Worm (Caenorhabditis elegans) whole organism, late embryonic: Measurements from ENCODE around the gene F41H8.1.

Source experiments
- C08G9.2 ChIP-seq: sonication (generic microtip); optimal IDR thresholded peaks from 2 replicates; lab custom pipeline; 2016; ENCODE audit warnings: mild to moderate bottlenecking, missing genetic modification characterization, moderate library complexity, missing compliant biosample characterization
- K02D7.2 ChIP-seq: sonication (generic microtip); optimal IDR thresholded peaks from 2 replicates; lab custom pipeline; 2017; ENCODE audit warnings: mild to moderate bottlenecking, missing genetic modification characterization, missing compliant biosample characterization
- K09A11.1 ChIP-seq: sonication (generic microtip); optimal IDR thresholded peaks from 2 replicates; lab custom pipeline; 2017; ENCODE audit warnings: antibody characterized with exemption, mild to moderate bottlenecking, missing genetic modification characterization, missing compliant biosample characterization; ENCODE audit not compliant: insufficient read depth
- Y22D7AL.16 ChIP-seq: sonication (generic microtip); optimal IDR thresholded peaks from 2 replicates; lab custom pipeline; 2016; ENCODE audit warnings: missing genetic modification characterization, missing compliant biosample characterization
- ahr-1 ChIP-seq: sonication (generic microtip); optimal IDR thresholded peaks from 2 replicates; lab custom pipeline; 2016; ENCODE audit warnings: missing genetic modification characterization, missing compliant biosample characterization
- ama-1 ChIP-seq: fragments of 150-350 bp; optimal IDR thresholded peaks from 2 replicates; lab custom pipeline; 2014
- ceh-14 ChIP-seq: sonication (generic microtip); optimal IDR thresholded peaks from 2 replicates; lab custom pipeline; 2016; ENCODE audit warnings: missing genotype, missing genetic modification characterization, missing compliant biosample characterization
- ceh-19 ChIP-seq: fragments of 200-800 bp; sonication (Bioruptor generic); optimal IDR thresholded peaks from 2 replicates; lab custom pipeline; 2018; ENCODE audit warnings: mild to moderate bottlenecking, missing genetic modification characterization, missing compliant biosample characterization
- ceh-22 ChIP-seq: sonication (generic microtip); optimal IDR thresholded peaks from 2 replicates; lab custom pipeline; 2017; ENCODE audit warnings: missing biosample characterization, missing genetic modification characterization
- ceh-24 ChIP-seq: sonication (generic microtip); optimal IDR thresholded peaks from 2 replicates; lab custom pipeline; 2016; ENCODE audit warnings: mild to moderate bottlenecking, missing genetic modification characterization, missing compliant biosample characterization
- ceh-31 ChIP-seq: sonication (generic microtip); optimal IDR thresholded peaks from 2 replicates; lab custom pipeline; 2016; ENCODE audit warnings: missing genetic modification characterization, missing compliant biosample characterization
- ceh-34 ChIP-seq: sonication (generic microtip); optimal IDR thresholded peaks from 2 replicates; lab custom pipeline; 2016; ENCODE audit warnings: mild to moderate bottlenecking, missing genetic modification characterization, missing compliant biosample characterization
- che-1 ChIP-seq: sonication (generic microtip); optimal IDR thresholded peaks from 2 replicates; lab custom pipeline; 2016; ENCODE audit warnings: mild to moderate bottlenecking, missing genetic modification characterization, missing compliant biosample characterization
- dve-1 ChIP-seq: sonication (generic microtip); optimal IDR thresholded peaks from 2 replicates; lab custom pipeline; 2017; ENCODE audit warnings: antibody characterized with exemption, mild to moderate bottlenecking, missing genetic modification characterization, missing compliant biosample characterization
- elt-4 ChIP-seq: sonication (generic microtip); optimal IDR thresholded peaks from 2 replicates; lab custom pipeline; 2016; ENCODE audit warnings: missing genetic modification characterization, missing compliant biosample characterization
- ets-4 ChIP-seq: sonication (generic microtip); optimal IDR thresholded peaks from 2 replicates; lab custom pipeline; 2016; ENCODE audit warnings: missing genetic modification characterization, missing compliant biosample characterization
- fax-1 ChIP-seq: sonication (generic microtip); optimal IDR thresholded peaks from 2 replicates; lab custom pipeline; 2016; ENCODE audit warnings: missing genotype, missing genetic modification characterization, missing compliant biosample characterization
- fkh-10 ChIP-seq: fragments of 150-350 bp; optimal IDR thresholded peaks from 2 replicates; lab custom pipeline; 2014; ENCODE audit warnings: missing biosample characterization, missing genetic modification reagents, missing genetic modification characterization
- fkh-6 ChIP-seq: sonication (generic microtip); optimal IDR thresholded peaks from 2 replicates; lab custom pipeline; 2016; ENCODE audit warnings: missing genetic modification characterization, missing compliant biosample characterization
- hlh-30 ChIP-seq: sonication (generic microtip); optimal IDR thresholded peaks from 2 replicates; lab custom pipeline; 2017; ENCODE audit warnings: antibody characterized with exemption, missing genetic modification characterization, missing compliant biosample characterization; ENCODE audit not compliant: insufficient read depth
- hlh-6 ChIP-seq: sonication (generic microtip); optimal IDR thresholded peaks from 2 replicates; lab custom pipeline; 2016; ENCODE audit warnings: missing genotype, missing genetic modification characterization, missing compliant biosample characterization
- hlh-8 ChIP-seq: sonication (generic microtip); optimal IDR thresholded peaks from 2 replicates; lab custom pipeline; 2016; ENCODE audit warnings: missing genotype, missing genetic modification characterization, missing compliant biosample characterization
- madf-2 ChIP-seq: sonication (generic microtip); optimal IDR thresholded peaks from 2 replicates; lab custom pipeline; 2017; ENCODE audit warnings: missing genetic modification characterization, missing compliant biosample characterization
- nfya-1 ChIP-seq: sonication (generic microtip); optimal IDR thresholded peaks from 2 replicates; lab custom pipeline; 2017; ENCODE audit warnings: missing genetic modification characterization, mild to moderate bottlenecking, missing compliant biosample characterization, antibody characterized with exemption, moderate library complexity
- nhr-11 ChIP-seq: fragments of 150-350 bp; optimal IDR thresholded peaks from 2 replicates; lab custom pipeline; 2014; ENCODE audit warnings: missing biosample characterization, missing genetic modification characterization
- pag-3 ChIP-seq: sonication (generic microtip); optimal IDR thresholded peaks from 2 replicates; lab custom pipeline; 2016; ENCODE audit warnings: missing compliant biosample characterization, missing genetic modification characterization, borderline replicate concordance
- pax-1 ChIP-seq: fragments of 150-350 bp; optimal IDR thresholded peaks from 2 replicates; lab custom pipeline; 2014; ENCODE audit warnings: missing biosample characterization, missing genetic modification characterization
- pha-2 ChIP-seq: sonication (generic microtip); optimal IDR thresholded peaks from 2 replicates; lab custom pipeline; 2017; ENCODE audit warnings: mild to moderate bottlenecking, missing genetic modification characterization, missing compliant biosample characterization
- pqm-1 ChIP-seq: sonication (generic microtip); optimal IDR thresholded peaks from 2 replicates; lab custom pipeline; 2016; ENCODE audit warnings: missing genetic modification characterization, missing compliant biosample characterization
- sox-2 ChIP-seq: fragments of 200-800 bp; sonication (Bioruptor generic); IDR thresholded peaks from 2 replicates; pipeline ENCODE4 v1.3.6; 2022; ENCODE audit warnings: missing genetic modification reagents, missing genetic modification characterization, missing compliant biosample characterization
- sox-4 ChIP-seq: sonication (generic microtip); optimal IDR thresholded peaks from 2 replicates; lab custom pipeline; 2017; ENCODE audit warnings: mild to moderate bottlenecking, missing genetic modification characterization, inconsistent platforms, missing compliant biosample characterization
- unc-42 ChIP-seq: sonication (generic microtip); optimal IDR thresholded peaks from 2 replicates; lab custom pipeline; 2016; ENCODE audit warnings: missing genotype, missing genetic modification characterization, missing compliant biosample characterization
- unc-55 ChIP-seq: sonication (generic microtip); optimal IDR thresholded peaks from 2 replicates; lab custom pipeline; 2017; ENCODE audit warnings: missing biosample characterization, missing genetic modification reagents, missing genetic modification characterization
- unc-86 ChIP-seq: sonication (generic microtip); optimal IDR thresholded peaks from 2 replicates; lab custom pipeline; 2016; ENCODE audit warnings: missing genetic modification characterization, missing compliant biosample characterization
- zip-5 ChIP-seq: sonication (generic microtip); optimal IDR thresholded peaks from 2 replicates; lab custom pipeline; 2016; ENCODE audit warnings: missing genetic modification characterization, missing compliant biosample characterization

Gene F41H8.1

ce11 chrV:849042-849441 lies 15.6 kb downstream of the F41H8.1 start:
- TF ChIP-seq zip-5 (tag; lab: Kevin White, UChicago) = no peak
- no peak for TF ChIP-seq K02D7.2 (tag; lab: Kevin White, UChicago)
- TF ChIP-seq ceh-24 (tag; lab: Kevin White, UChicago) = no peak
- TF ChIP-seq hlh-30 (tag; lab: Kevin White, UChicago) = no peak
- no peak for TF ChIP-seq pqm-1
- TF ChIP-seq, all 69 proteins: peak for 0

DNA sequence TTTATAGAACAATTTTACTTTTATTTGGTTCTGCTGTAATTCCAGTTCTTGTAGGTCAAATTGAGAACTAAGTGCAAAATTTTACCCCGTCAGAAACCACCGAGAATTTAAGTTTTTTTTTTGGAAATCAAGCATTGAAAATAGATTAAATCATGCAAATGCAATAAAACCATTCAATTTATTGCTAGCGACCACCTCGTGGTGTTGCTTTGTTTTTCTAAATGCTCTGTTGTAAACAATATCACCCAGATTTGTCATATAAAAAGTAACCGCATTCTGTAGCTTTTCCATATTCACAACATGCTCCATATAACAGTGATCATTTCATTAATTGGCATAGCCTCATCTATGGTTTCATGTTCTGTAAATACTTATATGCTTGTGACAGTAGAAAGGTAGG lies 16.0 kb downstream of the F41H8.1 start, which contains the start of gene srbc-12:
Gene srbc-12 (plus strand): TSS at position 301 of the 400 bp plus-strand sequence.
- TF ChIP-seq ceh-19 (GFP tag; lab: Kevin White, UChicago) (no peak), pax-1 (tag; lab: Kevin White, UChicago) (no peak), hlh-8 (no peak), unc-42 (no peak), nhr-11 (no peak), sox-4 (tag; lab: Kevin White, UChicago) (no peak), che-1 (tag; lab: Kevin White, UChicago) (no peak), ceh-14 (tag; lab: Kevin White, UChicago) (no peak), pag-3 (tag; lab: Kevin White, UChicago) (no peak), zip-5 (tag; lab: Kevin White, UChicago) (no peak), unc-55 (GFP tag; lab: Kevin White, UChicago) (no peak), ceh-22 (tag; lab: Kevin White, UChicago) (no peak), ceh-34 (tag; lab: Kevin White, UChicago) (no peak), pha-2 (no peak), Y22D7AL.16 (no peak), fkh-10 (GFP tag; lab: Kevin White, UChicago) (no peak), unc-86 (no peak), ahr-1 (tag; lab: Kevin White, UChicago) (no peak), ceh-31 (tag; lab: Kevin White, UChicago) (no peak), hlh-6 (tag; lab: Kevin White, UChicago) (no peak)

DNA sequence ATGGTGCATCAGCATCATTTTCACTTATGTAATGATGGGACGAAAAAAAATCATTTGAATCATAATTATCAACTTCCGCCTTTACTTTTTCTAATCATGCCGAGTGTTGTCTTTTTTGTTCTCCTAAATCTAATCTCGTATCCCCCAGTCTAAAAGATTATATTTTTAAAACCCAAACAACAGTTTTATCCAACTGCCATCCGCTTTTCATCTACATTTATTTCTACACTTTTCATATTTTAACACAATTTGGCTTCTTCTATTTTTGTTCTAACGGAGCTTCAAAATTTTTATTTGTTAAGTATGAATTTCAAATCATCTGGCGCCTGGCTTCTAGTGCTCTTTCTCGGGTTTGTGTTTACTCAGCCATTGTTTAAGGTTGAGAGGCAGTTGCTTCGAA lies 18.7 kb downstream of the F41H8.1 start, which contains the start of gene K09C6.3:
Gene K09C6.3 (plus strand): TSS at position 301 of the 400 bp plus-strand sequence.
- TF ChIP-seq elt-4 (tag; lab: Kevin White, UChicago) (no peak), ceh-14 (tag; lab: Kevin White, UChicago) (no peak), sox-2 (GFP tag; lab: Robert Waterston, UW) (no peak), ets-4 (tag; lab: Kevin White, UChicago) (no peak)
- TF ChIP-seq, all 69 proteins: peak for 0

DNA sequence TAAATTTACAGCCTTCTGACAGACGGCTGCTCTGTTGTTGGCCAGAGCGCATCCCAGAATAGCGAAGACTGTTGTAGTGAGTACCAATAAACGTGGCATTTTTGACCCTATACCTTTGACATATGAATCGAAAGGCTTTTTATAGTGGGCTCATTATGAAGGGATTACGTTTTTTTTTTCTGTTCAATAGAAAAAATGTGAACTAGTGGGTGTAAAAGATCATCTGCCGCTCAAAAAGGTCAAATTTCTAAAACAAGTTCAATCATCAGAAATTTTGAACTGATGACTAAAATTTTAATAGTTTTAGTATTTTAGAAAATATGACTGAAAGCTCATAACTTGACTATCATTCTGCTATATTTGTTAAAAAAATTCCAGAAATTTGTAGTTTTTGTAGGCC lies 21.5 kb downstream of the F41H8.1 start, which contains the start of gene K09C6.9:
Gene K09C6.9 (minus strand): TSS at position 101 of the 400 bp plus-strand sequence.
- TF ChIP-seq nfya-1 (tag; lab: Kevin White, UChicago) (no peak), hlh-30 (tag; lab: Kevin White, UChicago) (no peak), pha-2 (no peak), hlh-6 (tag; lab: Kevin White, UChicago) (no peak)
- TF ChIP-seq, all 69 proteins: peak for 0

DNA sequence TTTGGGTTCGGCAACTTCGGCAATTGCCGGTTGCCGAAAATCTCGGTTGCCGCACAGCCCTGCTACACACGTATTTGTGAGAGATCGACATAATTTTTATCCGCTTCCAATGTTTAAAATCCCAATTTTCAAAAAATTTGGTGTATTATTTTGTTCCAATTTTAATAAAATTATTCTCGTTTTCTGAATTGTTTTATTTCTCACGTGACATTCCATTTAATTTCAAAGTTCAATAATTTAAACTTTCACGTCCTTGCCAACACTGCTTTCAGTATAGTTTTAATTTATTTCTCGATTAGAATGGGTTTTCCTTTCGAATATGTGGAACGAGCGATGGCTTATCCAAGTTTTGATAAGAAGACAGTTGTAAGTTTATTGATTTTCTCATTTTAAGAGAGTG lies 23.1 kb downstream of the F41H8.1 start, which contains the start of gene K09C6.2:
Gene K09C6.2 (plus strand): TSS at position 301 of the 400 bp plus-strand sequence.
- TF ChIP-seq hlh-30 (tag; lab: Kevin White, UChicago) = no peak
- TF ChIP-seq pag-3 (tag; lab: Kevin White, UChicago) = no peak
- TF ChIP-seq che-1 (tag; lab: Kevin White, UChicago) = no peak
- no peak for TF ChIP-seq sox-4 (tag; lab: Kevin White, UChicago)
- TF ChIP-seq K09A11.1 (tag; lab: Kevin White, UChicago) = no peak
- TF ChIP-seq ceh-31 (tag; lab: Kevin White, UChicago) = no peak
- TF ChIP-seq hlh-6 (tag; lab: Kevin White, UChicago) = no peak
- no peak for TF ChIP-seq ama-1 (lab: Kevin White, UChicago)
- TF ChIP-seq fax-1 (tag; lab: Kevin White, UChicago) = no peak
- no peak for TF ChIP-seq elt-4 (tag; lab: Kevin White, UChicago)
- TF ChIP-seq C08G9.2 (tag; lab: Kevin White, UChicago) = no peak
- no peak for TF ChIP-seq madf-2 (tag; lab: Kevin White, UChicago)
- TF ChIP-seq dve-1 (tag; lab: Kevin White, UChicago) = no peak
- TF ChIP-seq unc-42 = no peak
- TF ChIP-seq fkh-6 (tag; lab: Kevin White, UChicago) = no peak
